Worm (Caenorhabditis elegans): ENCODE data around the gene immt-2.

ce11 chrV:16804795-16805194 lies 15.7 kb downstream of the immt-2 start:
- TF ChIP-seq tbx-7 (tag; optimal IDR thresholded peaks at IDR 0.05) (no peak), nfya-1 (tag; optimal IDR thresholded peaks at IDR 0.05) (peak; percentile 60), lin-11 (tag; optimal IDR thresholded peaks at IDR 0.05) (no peak)

Measured in whole organism, late embryonic.